Fruit fly (Drosophila melanogaster): Measurements from ENCODE around the gene Coq5.

DNA sequence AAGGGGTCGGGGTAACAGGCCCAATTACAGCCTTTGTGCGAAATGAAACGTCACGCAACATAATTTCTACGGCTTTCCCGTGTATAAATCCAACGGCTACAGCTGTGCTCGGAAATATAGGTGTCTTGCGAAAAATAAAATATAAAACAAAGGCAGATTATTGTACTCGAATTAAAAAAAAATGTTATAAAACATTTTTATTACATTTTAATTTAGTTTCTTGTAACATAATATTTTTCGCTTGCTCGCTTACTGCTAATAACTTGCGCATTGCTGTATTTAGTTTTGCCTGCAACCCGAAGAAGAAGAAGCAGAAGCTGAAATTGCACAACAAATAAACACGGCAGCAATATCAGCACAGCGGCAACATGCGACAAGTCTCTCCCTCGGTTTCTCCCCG is 51.3 kb downstream of the Coq5 start:
- TF ChIP-seq Myc (optimal IDR thresholded peaks at IDR 0.05): no peak
- TF ChIP-seq h (optimal IDR thresholded peaks at IDR 0.05): no peak
- TF ChIP-seq insv (optimal IDR thresholded peaks at IDR 0.05): no peak
- no peak for TF ChIP-seq psq (optimal IDR thresholded peaks at IDR 0.05)
- TF ChIP-seq Sin3A (optimal IDR thresholded peaks at IDR 0.05): no peak
- TF ChIP-seq ttk (optimal IDR thresholded peaks at IDR 0.05): no peak
